Fruit fly (Drosophila melanogaster): ENCODE data around the gene CG2182.
A peak's percentile ranks its signal among the peaks of the same experiment; 100 is the strongest.

CG2182 gene

dm6 chr3R:5670660-5671264 lies 11.1 kb upstream of the CG2182 start (continued):
- TF ChIP-seq CG6854 (GFP tag; optimal IDR thresholded peaks at IDR 0.05) (no peak), CG16779 (tag; optimal IDR thresholded peaks at IDR 0.05) (peak; percentile 25), Sox102F (GFP tag; optimal IDR thresholded peaks at IDR 0.05) (no peak), CG4318 (GFP tag; optimal IDR thresholded peaks at IDR 0.05) (no peak), Ets21C (GFP tag; optimal IDR thresholded peaks at IDR 0.05) (no peak), ss (GFP tag; optimal IDR thresholded peaks at IDR 0.05) (peak in 1 of 2 experiments; percentile 53), CG34406 (GFP tag; optimal IDR thresholded peaks at IDR 0.05) (no peak), acj6 (GFP tag; optimal IDR thresholded peaks at IDR 0.05) (no peak)

dm6 chr3R:5669740-5670659 lies 10.3 kb upstream of the CG2182 start:
- TF ChIP-seq CG6792 (GFP tag; optimal IDR thresholded peaks at IDR 0.05) (no peak), CG4318 (GFP tag; optimal IDR thresholded peaks at IDR 0.05) (no peak), fkh (GFP tag; optimal IDR thresholded peaks at IDR 0.05) (peak; percentile 35), CG7368 (GFP tag; optimal IDR thresholded peaks at IDR 0.05) (no peak), esn (GFP tag; optimal IDR thresholded peaks at IDR 0.05) (no peak), CG11902 (GFP tag; optimal IDR thresholded peaks at IDR 0.05) (no peak), Eip78C (GFP tag) (peak; percentile 13)

dm6 chr3R:5668928-5669739 lies 9.4 kb upstream of the CG2182 start, which contains the start of the genes Xe7 and Atg17:
Xe7 (minus strand) TSS chr3R:5669334.
Atg17 (plus strand) TSS chr3R:5669713.
- TF ChIP-seq CG6276 (GFP tag; optimal IDR thresholded peaks at IDR 0.05) (no peak), CG6163 (GFP tag; IDR thresholded peaks at IDR 0.05) (peak; percentile 88), CG10631 (GFP tag; optimal IDR thresholded peaks at IDR 0.05) (peak; percentile 97), fkh (GFP tag; optimal IDR thresholded peaks at IDR 0.05) (peak; percentile 76), CG11902 (GFP tag; optimal IDR thresholded peaks at IDR 0.05) (peak; percentile 94), Sox15 (GFP tag; optimal IDR thresholded peaks at IDR 0.05) (peak; percentile 95), CG10669 (GFP tag; optimal IDR thresholded peaks at IDR 0.05) (peak; percentile 86), svp (GFP tag) (peak; percentile 96), Hr4 (GFP tag; optimal IDR thresholded peaks at IDR 0.05) (peak; percentile 94), CG1621 (tag; optimal IDR thresholded peaks at IDR 0.05) (peak; percentile 78), esn (GFP tag; optimal IDR thresholded peaks at IDR 0.05) (peak; percentile 92), CG11294 (GFP tag; IDR thresholded peaks at IDR 0.05) (peak; percentile 88; the same call in 1 of the 2 replicates), Sox102F (GFP tag; optimal IDR thresholded peaks at IDR 0.05) (peak; percentile 85), fd85E (GFP tag; optimal IDR thresholded peaks at IDR 0.05) (peak; percentile 81), acj6 (GFP tag; optimal IDR thresholded peaks at IDR 0.05) (peak; percentile 94), Smox (GFP tag; optimal IDR thresholded peaks at IDR 0.05) (peak; percentile 91), net (GFP tag; optimal IDR thresholded peaks at IDR 0.05) (peak; percentile 83), CG8632 (GFP tag; optimal IDR thresholded peaks at IDR 0.05) (peak; percentile 90), spab (GFP tag; optimal IDR thresholded peaks at IDR 0.05) (no peak), CG6792 (GFP tag; optimal IDR thresholded peaks at IDR 0.05) (peak; percentile 87), Met (GFP tag; optimal IDR thresholded peaks at IDR 0.05) (peak; percentile 90), Lpt (GFP tag; optimal IDR thresholded peaks at IDR 0.05) (peak; percentile 83), CG9139 (GFP tag; optimal IDR thresholded peaks at IDR 0.05) (no peak), Eip78C (GFP tag) (peak; percentile 94), OdsH (GFP tag; optimal IDR thresholded peaks at IDR 0.05) (peak; percentile 96), cyc (GFP tag; optimal IDR thresholded peaks at IDR 0.05) (peak; percentile 92), CG3032 (tag; optimal IDR thresholded peaks at IDR 0.05) (peak; percentile 94), Ets96B (tag; optimal IDR thresholded peaks at IDR 0.05) (peak; percentile 84), CG6854 (GFP tag; optimal IDR thresholded peaks at IDR 0.05) (no peak), CG16779 (tag; optimal IDR thresholded peaks at IDR 0.05) (peak; percentile 56), Eip75B (GFP tag; optimal IDR thresholded peaks at IDR 0.05) (peak; percentile 89), CG8319 (GFP tag; optimal IDR thresholded peaks at IDR 0.05) (peak; percentile 92), fd59A (GFP tag; optimal IDR thresholded peaks at IDR 0.05) (peak; percentile 83), dsx (GFP tag; optimal IDR thresholded peaks at IDR 0.05; ENCODE audit: poor library complexity, severe bottlenecking) (peak; percentile 77), CG34406 (GFP tag; optimal IDR thresholded peaks at IDR 0.05) (peak; percentile 90), CG4318 (GFP tag; optimal IDR thresholded peaks at IDR 0.05) (peak; percentile 93), CG32006 (GFP tag; optimal IDR thresholded peaks at IDR 0.05) (peak; percentile 94), dac (GFP tag; optimal IDR thresholded peaks at IDR 0.05) (peak; percentile 88)

All from whole organism, prepupa.